Fruit fly (Drosophila melanogaster): ENCODE data around the gene myd.

The myd gene

DNA sequence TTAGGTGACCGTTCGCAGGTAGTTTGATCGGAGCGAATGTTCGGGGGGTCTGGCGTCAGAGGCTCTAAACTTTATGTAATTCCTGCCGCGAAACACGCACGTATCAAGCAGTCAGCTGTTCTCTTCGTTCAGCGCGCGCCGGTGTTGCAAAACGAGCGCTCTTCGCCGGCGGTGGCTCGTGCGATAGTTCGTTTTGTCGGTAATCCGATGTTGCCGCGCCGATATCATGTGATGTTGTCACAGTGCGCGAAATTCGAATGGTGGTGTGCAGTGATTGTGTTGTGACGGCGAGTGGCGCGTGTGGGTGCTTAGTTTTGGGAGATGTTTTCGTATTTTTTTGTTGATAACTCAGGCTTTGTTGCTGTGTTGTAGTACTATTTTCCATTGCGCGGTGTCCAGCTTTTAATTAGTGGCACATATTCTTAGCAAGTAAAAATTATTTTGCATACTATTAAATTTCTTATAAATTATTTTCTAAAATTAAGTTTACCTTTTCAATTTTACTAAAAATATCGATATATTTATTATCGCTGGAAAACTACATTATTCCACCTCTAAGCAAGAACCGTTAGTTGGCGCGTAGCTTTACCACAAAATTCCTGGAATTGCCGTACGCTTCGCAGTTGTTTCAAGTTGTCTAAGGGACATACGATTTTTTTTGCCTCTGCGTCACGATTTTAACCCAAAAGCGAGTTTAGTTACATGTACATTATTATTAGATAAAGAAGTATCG is 23.6 kb upstream of the myd start, which contains the start of gene nanos (continued):
- TF ChIP-seq disco-r (GFP tag; optimal IDR thresholded peaks at IDR 0.05) (no peak), CG31441 (GFP tag; IDR thresholded peaks at IDR 0.05) (peak; percentile 69), NFAT (GFP tag; IDR thresholded peaks at IDR 0.05) (peak; percentile 86), Xrp1 (GFP tag; IDR thresholded peaks at IDR 0.05) (peak; percentile 46; the same call in 1 of the 2 replicates), Scr (GFP tag; IDR thresholded peaks at IDR 0.05; ENCODE audit: partially characterized antibody) (peak; percentile 98), CG12391 (tag; optimal IDR thresholded peaks at IDR 0.05) (peak; percentile 64), chm (GFP tag; IDR thresholded peaks at IDR 0.05) (no peak), CG12071 (GFP tag; optimal IDR thresholded peaks at IDR 0.05) (no peak), tap (tag; optimal IDR thresholded peaks at IDR 0.05) (peak; percentile 11), CG6175 (GFP tag; IDR thresholded peaks at IDR 0.05) (peak; percentile 75; the same call in 2 of the 3 replicates), CG17361 (GFP tag; IDR thresholded peaks at IDR 0.05) (peak; percentile 49; the same call in 1 of the 3 replicates), CG14860 (GFP tag; IDR thresholded peaks at IDR 0.05; ENCODE audit: partially characterized antibody) (peak; percentile 97), ase (GFP tag; IDR thresholded peaks at IDR 0.05) (no peak), eve (GFP tag; optimal IDR thresholded peaks at IDR 0.05) (no peak), CG10959 (GFP tag; IDR thresholded peaks at IDR 0.05) (no peak), Nf-YC (tag; optimal IDR thresholded peaks at IDR 0.05) (peak; percentile 56), CG10431 (GFP tag; optimal IDR thresholded peaks at IDR 0.05) (peak; percentile 1), Dek (tag; optimal IDR thresholded peaks at IDR 0.05) (peak; percentile 61), CG17359 (tag; optimal IDR thresholded peaks at IDR 0.05) (peak; percentile 31)

DNA sequence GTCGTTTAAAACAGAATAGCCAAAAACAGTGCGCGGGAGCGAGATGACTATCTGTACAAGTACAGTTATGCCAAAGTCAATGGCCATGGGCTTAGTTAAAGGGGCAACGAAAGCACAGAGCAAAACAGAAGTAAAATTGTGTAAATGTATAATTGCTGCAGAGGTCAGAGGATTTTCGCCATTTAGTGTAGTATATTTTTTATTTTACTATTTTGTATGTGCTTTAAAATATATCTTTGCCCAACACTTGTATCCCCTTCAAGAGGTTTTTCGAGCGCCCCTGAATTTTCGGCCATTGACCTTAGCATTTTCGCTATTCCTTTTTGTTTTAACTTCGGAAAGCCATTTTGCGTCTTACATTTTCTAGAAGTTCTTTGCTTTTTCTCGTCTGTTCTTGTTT is 22.5 kb upstream of the myd start:
- TF ChIP-seq CG30020 (tag; optimal IDR thresholded peaks at IDR 0.05), result no peak
- TF ChIP-seq NfI (GFP tag; optimal IDR thresholded peaks at IDR 0.05), result no peak
- no peak for TF ChIP-seq Hmx (GFP tag; optimal IDR thresholded peaks at IDR 0.05)
- no peak for TF ChIP-seq CG18619 (GFP tag; optimal IDR thresholded peaks at IDR 0.05)
- no peak for TF ChIP-seq lbe (GFP tag; optimal IDR thresholded peaks at IDR 0.05)
- TF ChIP-seq Hsf (GFP tag; optimal IDR thresholded peaks at IDR 0.05), result no peak
- TF ChIP-seq CG15073 (GFP tag; optimal IDR thresholded peaks at IDR 0.05), result no peak
- no peak for TF ChIP-seq sima (GFP tag; optimal IDR thresholded peaks at IDR 0.05)
- no peak for TF ChIP-seq jumu (GFP tag; optimal IDR thresholded peaks at IDR 0.05)
- TF ChIP-seq Drgx (GFP tag; IDR thresholded peaks at IDR 0.05), result no peak
- TF ChIP-seq fd96Cb (tag; optimal IDR thresholded peaks at IDR 0.05), result no peak
- no peak for TF ChIP-seq bab2 (GFP tag; optimal IDR thresholded peaks at IDR 0.05)
- no peak for TF ChIP-seq h (optimal IDR thresholded peaks at IDR 0.05)
- no peak for TF ChIP-seq CG3281 (GFP tag; optimal IDR thresholded peaks at IDR 0.05)
- peak; percentile 24 for TF ChIP-seq CG11504 (tag; optimal IDR thresholded peaks at IDR 0.05)
- TF ChIP-seq CG3847 (GFP tag; IDR thresholded peaks at IDR 0.05), result 0 out of 2 replicates have a peak, but pooled peaks have one; percentile 9
- TF ChIP-seq CG14014 (GFP tag; IDR thresholded peaks at IDR 0.05), result no peak
- TF ChIP-seq Hr39 (optimal IDR thresholded peaks at IDR 0.05), result no peak
- no peak for TF ChIP-seq shn (GFP tag; optimal IDR thresholded peaks at IDR 0.05)
- no peak for TF ChIP-seq CG4328 (GFP tag; optimal IDR thresholded peaks at IDR 0.05)
- TF ChIP-seq ssp (GFP tag; IDR thresholded peaks at IDR 0.05), result no peak
- TF ChIP-seq CG12219 (GFP tag; optimal IDR thresholded peaks at IDR 0.05), result no peak
- no peak for TF ChIP-seq dpn (GFP tag; optimal IDR thresholded peaks at IDR 0.05)
- no peak for TF ChIP-seq CG17361 (GFP tag; IDR thresholded peaks at IDR 0.05)
- no peak for TF ChIP-seq Dip2 (GFP tag; IDR thresholded peaks at IDR 0.05)
- no peak for TF ChIP-seq CG9797 (GFP tag; optimal IDR thresholded peaks at IDR 0.05)
- TF ChIP-seq CG10366 (GFP tag; IDR thresholded peaks at IDR 0.05), result no peak
- peak; percentile 51; the same call in 1 of the 2 replicates for TF ChIP-seq CG14441 (GFP tag; IDR thresholded peaks at IDR 0.05)
- peak; percentile 32; the same call in 1 of the 2 replicates for TF ChIP-seq CG14667 (GFP tag; IDR thresholded peaks at IDR 0.05)
- no peak for TF ChIP-seq CG7745 (tag; optimal IDR thresholded peaks at IDR 0.05)
- TF ChIP-seq wek (GFP tag; optimal IDR thresholded peaks at IDR 0.05), result no peak
- TF ChIP-seq CG17186 (GFP tag; optimal IDR thresholded peaks at IDR 0.05), result no peak
- TF ChIP-seq nerfin-1 (tag; optimal IDR thresholded peaks at IDR 0.05), result no peak
